Fruit fly (Drosophila melanogaster): Measurements from ENCODE around the gene CG6204.

- no peak for TF ChIP-seq CG8478 (optimal IDR thresholded peaks at IDR 0.05)
- no peak for TF ChIP-seq CTCF (optimal IDR thresholded peaks at IDR 0.05)
Observed at dm6 chr3R:24221334-24222302, 28.0 kb downstream of the CG6204 start, which contains the start of gene twin.

Measured in S2 (cell line).